Worm (Caenorhabditis elegans) whole organism, L1 larva: ENCODE measurements around the gene srt-29.

ENCODE experiments used
- F16B12.6 ChIP-seq: fragments of 150-350 bp; optimal IDR thresholded peaks from 2 replicates; lab custom pipeline; 2014; ENCODE audit warnings: missing biosample characterization, missing genetic modification characterization
- aha-1 ChIP-seq: fragments of 150-350 bp; optimal IDR thresholded peaks from 2 replicates; lab custom pipeline; 2014; ENCODE audit warnings: missing biosample characterization, missing genetic modification characterization
- alr-1 ChIP-seq: fragments of 200-800 bp; sonication (Bioruptor generic); optimal IDR thresholded peaks from 2 replicates; lab custom pipeline; 2018; ENCODE audit warnings: borderline replicate concordance, mild to moderate bottlenecking, missing genetic modification characterization, missing compliant biosample characterization
- ceh-63 ChIP-seq: fragments of 200-800 bp; sonication (Bioruptor generic); optimal IDR thresholded peaks from 2 replicates; lab custom pipeline; 2018; ENCODE audit warnings: mild to moderate bottlenecking, missing genetic modification characterization, missing compliant biosample characterization
- ceh-8 ChIP-seq: fragments of 200-800 bp; sonication (Bioruptor generic); optimal IDR thresholded peaks from 2 replicates; lab custom pipeline; 2018; ENCODE audit warnings: mild to moderate bottlenecking, missing genetic modification characterization, moderate library complexity, missing compliant biosample characterization
- ceh-90 ChIP-seq: sonication (generic microtip); optimal IDR thresholded peaks from 2 replicates; lab custom pipeline; 2016; ENCODE audit warnings: missing genetic modification characterization, missing compliant biosample characterization
- ces-1 ChIP-seq: fragments of 150-350 bp; optimal IDR thresholded peaks from 2 replicates; lab custom pipeline; 2014; ENCODE audit warnings: missing biosample characterization, missing genetic modification reagents, missing genetic modification characterization
- efl-1 ChIP-seq, 4 experiments: fragments of 150-350 bp; optimal IDR thresholded peaks in 3 of 4; peaks in 1 of 4; 1 replicate in 1 of 4; 2 replicates in 3 of 4; lab custom pipeline; 2014; ENCODE audit warnings: missing biosample characterization in 2 of 4, missing genetic modification characterization in 2 of 4, missing genetic modification reagents in 2 of 4
- efl-3 ChIP-seq: fragments of 200-800 bp; sonication (Bioruptor generic); optimal IDR thresholded peaks from 2 replicates; lab custom pipeline; 2018; ENCODE audit warnings: mild to moderate bottlenecking, missing genetic modification characterization, missing compliant biosample characterization
- egl-13 ChIP-seq: sonication (generic microtip); optimal IDR thresholded peaks from 2 replicates; lab custom pipeline; 2016; ENCODE audit warnings: missing genotype, missing genetic modification reagents, missing genetic modification characterization, missing compliant biosample characterization
- ets-5 ChIP-seq: fragments of 200-800 bp; sonication (Bioruptor generic); IDR thresholded peaks from 2 replicates; pipeline ENCODE4 v1.3.6; 2022; ENCODE audit warnings: missing genetic modification characterization, missing compliant biosample characterization
- fkh-10 ChIP-seq: sonication (generic microtip); optimal IDR thresholded peaks from 2 replicates; lab custom pipeline; 2017; ENCODE audit warnings: missing biosample characterization, missing genetic modification reagents, missing genetic modification characterization
- grh-1 ChIP-seq: fragments of 200-800 bp; sonication (Bioruptor generic); IDR thresholded peaks from 2 replicates; pipeline ENCODE4 v1.3.6; 2022; ENCODE audit warnings: missing genetic modification reagents, missing genetic modification characterization, missing compliant biosample characterization
- hlh-17 ChIP-seq: fragments of 200-800 bp; sonication (Bioruptor generic); optimal IDR thresholded peaks from 2 replicates; lab custom pipeline; 2018; ENCODE audit warnings: missing genetic modification characterization, mild to moderate bottlenecking, missing compliant biosample characterization, moderate library complexity, borderline replicate concordance
- isw-1 ChIP-seq: fragments of 200-800 bp; sonication (Bioruptor generic); IDR thresholded peaks from 2 replicates; pipeline ENCODE4 v1.3.6; 2022; ENCODE audit warnings: missing genetic modification characterization, missing compliant biosample characterization
- jun-1 ChIP-seq: fragments of 150-350 bp; optimal IDR thresholded peaks from 2 replicates; lab custom pipeline; 2014; ENCODE audit warnings: missing biosample characterization, missing genetic modification reagents, missing genetic modification characterization
- lin-35 ChIP-seq, 2 experiments: fragments of 150-350 bp; optimal IDR thresholded peaks; 2 replicates each; lab custom pipeline; 2014; ENCODE audit warnings: missing biosample characterization in 2 of 2, missing genetic modification characterization in 2 of 2, missing genetic modification reagents in 2 of 2
- lin-39 ChIP-seq: fragments of 150-350 bp; optimal IDR thresholded peaks from 2 replicates; lab custom pipeline; 2014; ENCODE audit warnings: missing biosample characterization, missing genetic modification reagents, missing genetic modification characterization
- lsy-2 ChIP-seq, 2 experiments: fragments of 150-350 bp; optimal IDR thresholded peaks; 2 replicates each; lab custom pipeline; 2014; ENCODE audit warnings: missing biosample characterization in 2 of 2, missing genetic modification characterization in 2 of 2
- mef-2 ChIP-seq: fragments of 150-350 bp; optimal IDR thresholded peaks from 2 replicates; lab custom pipeline; 2014; ENCODE audit warnings: missing biosample characterization, missing genetic modification characterization
- nhr-12 ChIP-seq: sonication (generic microtip); optimal IDR thresholded peaks from 2 replicates; lab custom pipeline; 2017; ENCODE audit warnings: missing biosample characterization, missing genetic modification characterization
- nhr-19 ChIP-seq: fragments of 200-800 bp; sonication (Bioruptor generic); conservative IDR thresholded peaks from 2 replicates; pipeline ENCODE4 v1.3.6; 2022; ENCODE audit warnings: missing genetic modification characterization, missing compliant biosample characterization
- nhr-47 ChIP-seq: sonication (generic microtip); optimal IDR thresholded peaks from 2 replicates; lab custom pipeline; 2016; ENCODE audit warnings: mild to moderate bottlenecking, missing genetic modification characterization, moderate library complexity, missing compliant biosample characterization
- nhr-76 ChIP-seq: sonication (generic microtip); optimal IDR thresholded peaks from 2 replicates; lab custom pipeline; 2017; ENCODE audit warnings: missing biosample characterization, missing genetic modification characterization
- nhr-77 ChIP-seq: fragments of 150-350 bp; optimal IDR thresholded peaks from 2 replicates; lab custom pipeline; 2014; ENCODE audit warnings: missing biosample characterization, missing genetic modification characterization
- nhr-84 ChIP-seq: sonication (generic microtip); optimal IDR thresholded peaks from 2 replicates; lab custom pipeline; 2017; ENCODE audit warnings: missing biosample characterization, missing genetic modification characterization
- nhr-85 ChIP-seq: sonication (generic microtip); peaks from one replicate; lab custom pipeline; 2016; ENCODE audit warnings: missing genetic modification characterization, inconsistent platforms, missing compliant biosample characterization
- nhr-90 ChIP-seq: sonication (generic microtip); optimal IDR thresholded peaks from 2 replicates; lab custom pipeline; 2016; ENCODE audit warnings: mild to moderate bottlenecking, missing genetic modification characterization, missing compliant biosample characterization; ENCODE audit not compliant: poor library complexity
- skn-1 ChIP-seq: fragments of 150-350 bp; optimal IDR thresholded peaks from 2 replicates; lab custom pipeline; 2014; ENCODE audit warnings: missing biosample characterization, missing genetic modification characterization
- unc-30 ChIP-seq: sonication (generic microtip); optimal IDR thresholded peaks from 2 replicates; lab custom pipeline; 2017; ENCODE audit warnings: missing biosample characterization, missing genetic modification characterization
- unc-62 ChIP-seq: fragments of 150-350 bp; optimal IDR thresholded peaks from 2 replicates; lab custom pipeline; 2014; ENCODE audit warnings: missing biosample characterization, missing genetic modification reagents, missing genetic modification characterization
- vab-15 ChIP-seq: sonication (generic microtip); optimal IDR thresholded peaks from 2 replicates; lab custom pipeline; 2017; ENCODE audit warnings: missing genotype, mild to moderate bottlenecking, missing genetic modification characterization, missing compliant biosample characterization
- xbp-1 ChIP-seq: sonication (generic microtip); optimal IDR thresholded peaks from 2 replicates; lab custom pipeline; 2016; ENCODE audit warnings: missing genetic modification characterization, missing compliant biosample characterization
- zag-1 ChIP-seq: fragments of 150-350 bp; optimal IDR thresholded peaks from 2 replicates; lab custom pipeline; 2014; ENCODE audit warnings: missing biosample characterization, missing genetic modification characterization
- ztf-4 ChIP-seq: fragments of 150-350 bp; optimal IDR thresholded peaks from 2 replicates; lab custom pipeline; 2014; ENCODE audit warnings: missing biosample characterization, missing genetic modification characterization

The srt-29 gene

DNA sequence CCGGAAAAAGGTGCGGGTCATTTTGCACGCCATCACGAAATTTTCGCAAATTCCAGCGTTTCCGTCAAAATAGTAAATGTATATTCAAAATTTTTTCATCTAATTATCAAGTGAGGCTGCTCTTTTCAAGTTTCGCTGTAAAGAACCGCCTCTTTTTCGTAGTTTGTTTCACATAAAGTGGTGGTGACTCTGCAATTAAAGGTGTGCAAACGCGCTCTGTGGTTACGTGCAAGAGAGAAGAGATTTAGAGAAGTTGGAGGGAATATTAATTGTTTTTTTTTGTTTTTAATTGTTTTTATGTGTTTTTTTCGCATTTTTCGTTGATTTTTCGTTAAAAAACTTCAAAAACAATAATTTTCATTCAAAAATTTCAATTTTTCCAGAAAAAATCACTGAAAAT lies 46.3 kb downstream of the srt-29 start, which contains the start of gene W02G9.3 (continued):
- TF ChIP-seq hlh-17 (GFP tag; lab: Kevin White, UChicago) (no peak), fkh-10 (GFP tag; lab: Kevin White, UChicago) (peak; percentile 49), nhr-76 (tag; lab: Kevin White, UChicago) (no peak), nhr-85 (tag; lab: Kevin White, UChicago) (peak; percentile 89), xbp-1 (peak; percentile 78), efl-3 (no peak), vab-15 (tag; lab: Kevin White, UChicago) (peak; percentile 99), jun-1 (peak; percentile 47), nhr-12 (no peak), F16B12.6 (peak; percentile 45), ceh-63 (GFP tag; lab: Kevin White, UChicago) (no peak), ztf-4 (tag; lab: Kevin White, UChicago) (peak; percentile 40), mef-2 (tag; lab: Kevin White, UChicago) (no peak), nhr-77 (tag; lab: Kevin White, UChicago) (peak; percentile 69), lsy-2 (tag; optimal IDR thresholded peaks at IDR 0.05; lab: Kevin White, UChicago) (peak; percentile 87 to 91), nhr-90 (peak; percentile 78), zag-1 (tag; lab: Kevin White, UChicago) (no peak), lin-39 (peak; percentile 80), isw-1 (peak; percentile 70), ceh-8 (GFP tag; lab: Kevin White, UChicago) (peak; percentile 33), unc-30 (tag; lab: Kevin White, UChicago) (no peak), unc-62 (GFP tag; lab: Kevin White, UChicago) (no peak), lin-35 (GFP tag; optimal IDR thresholded peaks at IDR 0.05; lab: Kevin White, UChicago) (peak; percentile 87 to 95), ets-5 (GFP tag; lab: Robert Waterston, UW) (no peak), aha-1 (no peak), alr-1 (tag; lab: Kevin White, UChicago) (no peak), skn-1 (tag; lab: Kevin White, UChicago) (peak; percentile 88), nhr-84 (no peak), ces-1 (no peak), nhr-19 (GFP tag; lab: Robert Waterston, UW) (peak; percentile 60), ceh-90 (tag; lab: Kevin White, UChicago) (peak; percentile 35), nhr-47 (tag; lab: Kevin White, UChicago) (peak; percentile 85)

DNA sequence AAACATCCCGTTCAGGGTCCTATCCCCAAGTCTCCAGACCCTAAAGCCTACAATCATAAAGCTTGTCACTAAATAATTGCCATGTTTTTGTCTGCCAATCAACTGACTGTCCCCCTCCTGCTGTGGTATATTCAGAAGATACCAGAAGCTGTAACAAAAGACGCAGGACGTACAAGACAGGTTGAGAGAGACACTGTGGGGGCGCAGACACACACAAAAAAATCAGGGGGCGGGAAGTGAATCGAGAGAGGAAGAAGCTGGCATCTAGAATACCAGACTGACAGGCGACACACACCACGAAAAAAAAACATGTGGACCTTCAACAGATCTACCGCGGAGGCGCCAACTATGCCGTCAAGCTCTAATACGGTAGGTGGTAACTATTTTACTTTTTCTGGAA lies 47.8 kb downstream of the srt-29 start, which contains the start of gene kel-8:
TSS of gene kel-8 (plus strand) at position 301 of the 400 bp plus-strand sequence.
- no peak for TF ChIP-seq hlh-17 (GFP tag; lab: Kevin White, UChicago)
- no peak for TF ChIP-seq jun-1
- no peak for TF ChIP-seq nhr-84
- no peak for TF ChIP-seq efl-1 (optimal IDR thresholded peaks at IDR 0.05; lab: Kevin White, UChicago)
- peak in 1 of 2 experiments; percentile 50 for TF ChIP-seq efl-1 (GFP tag; optimal IDR thresholded peaks at IDR 0.05 in 1 of 2; lab: Kevin White, UChicago)
- no peak for TF ChIP-seq grh-1
- no peak for TF ChIP-seq egl-13 (tag; lab: Kevin White, UChicago)
- no peak for TF ChIP-seq ceh-90 (tag; lab: Kevin White, UChicago)
- TF ChIP-seq, all 84 proteins: peak for 1
